Fruit fly (Drosophila melanogaster): ENCODE measurements around the gene CG18284.

Gene CG18284

DNA sequence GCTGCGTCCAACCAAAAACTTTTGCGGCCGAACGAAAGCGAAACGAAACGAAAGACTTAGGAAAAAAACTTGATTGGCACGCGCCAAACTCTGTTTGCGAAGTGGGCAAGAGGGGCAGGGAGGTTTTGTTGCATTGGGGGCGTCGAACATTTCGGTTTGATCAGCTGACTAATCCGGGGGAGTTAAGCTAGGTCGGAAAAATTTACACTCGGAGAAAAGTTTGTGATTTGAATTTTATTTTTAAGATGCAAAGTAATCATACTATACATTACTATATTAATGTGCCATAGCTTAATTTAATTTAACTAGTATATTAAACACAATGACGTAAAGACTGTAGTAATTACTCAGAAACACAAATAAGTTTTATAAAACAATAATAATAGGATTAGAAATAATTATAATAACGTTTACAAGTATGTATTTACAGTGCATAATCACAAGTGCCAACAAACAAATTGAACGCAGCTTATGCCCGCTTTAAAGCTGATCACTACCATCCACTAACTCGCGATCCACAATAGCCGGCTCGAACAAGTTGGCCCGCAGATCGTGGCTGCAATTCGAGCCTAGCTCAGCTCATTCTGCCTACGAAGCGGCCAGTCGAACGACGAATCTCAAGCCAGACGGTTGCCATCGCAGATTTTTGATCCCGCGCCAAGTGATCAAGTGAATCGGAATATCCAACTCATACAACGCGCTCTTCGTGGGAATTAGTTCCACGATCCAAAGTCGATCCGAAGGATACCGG, 17.9 kb downstream of the CG18284 start, which contains the start of gene CG31871:
TSS of gene CG31871 (plus strand) at position 592 of the 751 bp plus-strand sequence.
- TF ChIP-seq so (GFP tag; IDR thresholded peaks at IDR 0.05) (0 out of 3 replicates have a peak, but pooled peaks have one; percentile 35), wek (GFP tag; optimal IDR thresholded peaks at IDR 0.05) (no peak), Mrtf (GFP tag; IDR thresholded peaks at IDR 0.05) (peak; percentile 29; the same call in 1 of the 3 replicates), pan (optimal IDR thresholded peaks at IDR 0.05) (no peak), pan (GFP tag; optimal IDR thresholded peaks at IDR 0.05 in 1 of 2, IDR thresholded peaks at IDR 0.05 in 1 of 2) (peak in 1 of 2 experiments; percentile 77), B-H1 (GFP tag; IDR thresholded peaks at IDR 0.05) (peak; percentile 46; the same call in 2 of the 3 replicates), sisA (GFP tag; IDR thresholded peaks at IDR 0.05) (peak; percentile 55), stc (GFP tag; IDR thresholded peaks at IDR 0.05) (peak; percentile 77), btn (GFP tag; optimal IDR thresholded peaks at IDR 0.05) (no peak), Adf1 (GFP tag; IDR thresholded peaks at IDR 0.05) (no peak), HHEX (GFP tag; optimal IDR thresholded peaks at IDR 0.05) (peak; percentile 71), CG12391 (tag; optimal IDR thresholded peaks at IDR 0.05) (peak; percentile 83), CG13287 (GFP tag; IDR thresholded peaks at IDR 0.05; ENCODE audit: partially characterized antibody) (no peak), CoRest (tag; optimal IDR thresholded peaks at IDR 0.05) (peak; percentile 88), MESR4 (GFP tag; optimal IDR thresholded peaks at IDR 0.05) (no peak), fd96Cb (tag; optimal IDR thresholded peaks at IDR 0.05) (peak; percentile 76), CG31224 (GFP tag; IDR thresholded peaks at IDR 0.05) (peak; percentile 36), CG18619 (GFP tag; optimal IDR thresholded peaks at IDR 0.05) (peak; percentile 64), HLH54F (GFP tag; optimal IDR thresholded peaks at IDR 0.05) (no peak), odd (GFP tag; optimal IDR thresholded peaks at IDR 0.05) (peak; percentile 59), CG3726 (GFP tag; IDR thresholded peaks at IDR 0.05) (no peak), Trl (optimal IDR thresholded peaks at IDR 0.05) (no peak), Trl (GFP tag; optimal IDR thresholded peaks at IDR 0.05) (no peak), CTCF (GFP tag; optimal IDR thresholded peaks at IDR 0.05) (no peak), gem (tag; optimal IDR thresholded peaks at IDR 0.05) (peak; percentile 92), rib (GFP tag; IDR thresholded peaks at IDR 0.05) (no peak), sob (GFP tag; IDR thresholded peaks at IDR 0.05) (no peak), gce (GFP tag; IDR thresholded peaks at IDR 0.05) (no peak), CG3281 (GFP tag; optimal IDR thresholded peaks at IDR 0.05) (peak; percentile 56), Dbx (GFP tag; IDR thresholded peaks at IDR 0.05) (peak; percentile 55; the same call in 1 of the 3 replicates), sr (GFP tag; IDR thresholded peaks at IDR 0.05) (0 out of 3 replicates have a peak, but pooled peaks have one; percentile 11), CG9215 (GFP tag; IDR thresholded peaks at IDR 0.05) (peak; percentile 53), nau (GFP tag; optimal IDR thresholded peaks at IDR 0.05) (peak; percentile 22), yki (optimal IDR thresholded peaks at IDR 0.05) (no peak), CG10565 (GFP tag; optimal IDR thresholded peaks at IDR 0.05) (no peak), CG17612 (GFP tag; IDR thresholded peaks at IDR 0.05) (no peak), Dek (tag; optimal IDR thresholded peaks at IDR 0.05) (peak; percentile 62), Meics (GFP tag; optimal IDR thresholded peaks at IDR 0.05) (peak; percentile 75), CG15696 (tag; optimal IDR thresholded peaks at IDR 0.05) (peak; percentile 16), tap (tag; optimal IDR thresholded peaks at IDR 0.05) (peak; percentile 75), ac (GFP tag; optimal IDR thresholded peaks at IDR 0.05) (no peak), gt (GFP tag; IDR thresholded peaks at IDR 0.05) (no peak), CG3847 (GFP tag; IDR thresholded peaks at IDR 0.05) (peak; percentile 67), CG1603 (tag; optimal IDR thresholded peaks at IDR 0.05) (peak; percentile 41), ase (GFP tag; IDR thresholded peaks at IDR 0.05) (peak; percentile 67; the same call in 2 of the 3 replicates), Oli (tag; optimal IDR thresholded peaks at IDR 0.05) (peak; percentile 78), H2.0 (GFP tag; IDR thresholded peaks at IDR 0.05) (peak; percentile 62), Max (GFP tag; optimal IDR thresholded peaks at IDR 0.05) (peak; percentile 8), CG33213 (GFP tag; optimal IDR thresholded peaks at IDR 0.05) (no peak), oc (tag; optimal IDR thresholded peaks at IDR 0.05) (peak; percentile 83), CG16779 (GFP tag; IDR thresholded peaks at IDR 0.05) (no peak)
